Worm (Caenorhabditis elegans) whole organism, L1 larva: Measurements from ENCODE around the gene F08F3.6.

Experiments used
- C16A3.4 ChIP-seq: fragments of 150-350 bp; optimal IDR thresholded peaks from 2 replicates; lab custom pipeline; 2014; ENCODE audit warnings: missing biosample characterization, missing genetic modification characterization
- F16B12.6 ChIP-seq: fragments of 150-350 bp; optimal IDR thresholded peaks from 2 replicates; lab custom pipeline; 2014; ENCODE audit warnings: missing biosample characterization, missing genetic modification characterization
- Y116A8C.19 ChIP-seq: sonication (generic microtip); optimal IDR thresholded peaks from 2 replicates; lab custom pipeline; 2016; ENCODE audit warnings: missing compliant biosample characterization, missing genetic modification characterization, borderline replicate concordance
- alr-1 ChIP-seq: fragments of 200-800 bp; sonication (Bioruptor generic); optimal IDR thresholded peaks from 2 replicates; lab custom pipeline; 2018; ENCODE audit warnings: borderline replicate concordance, mild to moderate bottlenecking, missing genetic modification characterization, missing compliant biosample characterization
- aly-2 ChIP-seq: fragments of 150-350 bp; optimal IDR thresholded peaks from 2 replicates; lab custom pipeline; 2014; ENCODE audit warnings: missing biosample characterization, missing genetic modification characterization
- blmp-1 ChIP-seq: fragments of 150-350 bp; optimal IDR thresholded peaks from 2 replicates; lab custom pipeline; 2014; ENCODE audit warnings: missing biosample characterization, missing genetic modification characterization
- ceh-8 ChIP-seq: fragments of 200-800 bp; sonication (Bioruptor generic); optimal IDR thresholded peaks from 2 replicates; lab custom pipeline; 2018; ENCODE audit warnings: mild to moderate bottlenecking, missing genetic modification characterization, moderate library complexity, missing compliant biosample characterization
- dpl-1 ChIP-seq, 3 experiments: fragments of 150-350 bp in 2 of 3; sonication (generic microtip) in 1 of 3; optimal IDR thresholded peaks; 2 replicates each; lab custom pipeline; 2014 to 2017; ENCODE audit warnings: missing biosample characterization in 3 of 3, missing genetic modification characterization in 3 of 3, missing genetic modification reagents in 3 of 3
- dsc-1 ChIP-seq: sonication (generic microtip); optimal IDR thresholded peaks from 2 replicates; lab custom pipeline; 2016; ENCODE audit warnings: mild to moderate bottlenecking, missing genetic modification characterization, missing compliant biosample characterization
- efl-1 ChIP-seq, 4 experiments: fragments of 150-350 bp; optimal IDR thresholded peaks in 3 of 4; peaks in 1 of 4; 1 replicate in 1 of 4; 2 replicates in 3 of 4; lab custom pipeline; 2014; ENCODE audit warnings: missing biosample characterization in 2 of 4, missing genetic modification characterization in 2 of 4, missing genetic modification reagents in 2 of 4
- efl-3 ChIP-seq: fragments of 200-800 bp; sonication (Bioruptor generic); optimal IDR thresholded peaks from 2 replicates; lab custom pipeline; 2018; ENCODE audit warnings: mild to moderate bottlenecking, missing genetic modification characterization, missing compliant biosample characterization
- egl-13 ChIP-seq: sonication (generic microtip); optimal IDR thresholded peaks from 2 replicates; lab custom pipeline; 2016; ENCODE audit warnings: missing genotype, missing genetic modification reagents, missing genetic modification characterization, missing compliant biosample characterization
- elt-2 ChIP-seq: sonication (generic microtip); optimal IDR thresholded peaks from 2 replicates; lab custom pipeline; 2016; ENCODE audit warnings: missing genetic modification characterization, mild to moderate bottlenecking, inconsistent platforms, missing compliant biosample characterization, missing genetic modification reagents
- elt-3 ChIP-seq, 6 experiments: fragments of 150-350 bp in 1 of 6; sonication (generic microtip); optimal IDR thresholded peaks; 2 replicates each; lab custom pipeline; 2017 to 2018; ENCODE audit warnings: missing biosample characterization in 6 of 6, missing genetic modification characterization in 6 of 6, inconsistent platforms in 1 of 6
- fkh-4 ChIP-seq: sonication (generic microtip); optimal IDR thresholded peaks from 2 replicates; lab custom pipeline; 2016; ENCODE audit warnings: missing compliant biosample characterization, missing genetic modification characterization, borderline replicate concordance
- fkh-8 ChIP-seq: sonication (generic microtip); optimal IDR thresholded peaks from 2 replicates; lab custom pipeline; 2016; ENCODE audit warnings: mild to moderate bottlenecking, missing genetic modification characterization, missing compliant biosample characterization
- grh-1 ChIP-seq: fragments of 200-800 bp; sonication (Bioruptor generic); IDR thresholded peaks from 2 replicates; pipeline ENCODE4 v1.3.6; 2022; ENCODE audit warnings: missing genetic modification reagents, missing genetic modification characterization, missing compliant biosample characterization
- jun-1 ChIP-seq: fragments of 150-350 bp; optimal IDR thresholded peaks from 2 replicates; lab custom pipeline; 2014; ENCODE audit warnings: missing biosample characterization, missing genetic modification reagents, missing genetic modification characterization
- lin-13 ChIP-seq: fragments of 150-350 bp; optimal IDR thresholded peaks from 2 replicates; lab custom pipeline; 2014; ENCODE audit warnings: missing biosample characterization, missing genetic modification reagents, missing genetic modification characterization
- lin-14 ChIP-seq: fragments of 200-800 bp; sonication (Bioruptor generic); optimal IDR thresholded peaks from 2 replicates; lab custom pipeline; 2018; ENCODE audit warnings: mild to moderate bottlenecking, missing genetic modification characterization, moderate library complexity, missing compliant biosample characterization
- lin-15B ChIP-seq: fragments of 150-350 bp; sonication (generic microtip); optimal IDR thresholded peaks from 3 replicates; lab custom pipeline; 2014; ENCODE audit warnings: missing biosample characterization, missing genetic modification characterization
- lin-35 ChIP-seq, 2 experiments: fragments of 150-350 bp; optimal IDR thresholded peaks; 2 replicates each; lab custom pipeline; 2014; ENCODE audit warnings: missing biosample characterization in 2 of 2, missing genetic modification characterization in 2 of 2, missing genetic modification reagents in 2 of 2
- lir-3 ChIP-seq: sonication (generic microtip); optimal IDR thresholded peaks from 2 replicates; lab custom pipeline; 2016; ENCODE audit warnings: mild to moderate bottlenecking, missing genetic modification characterization, moderate library complexity, missing compliant biosample characterization; ENCODE audit not compliant: poor library complexity
- lsy-2 ChIP-seq, 2 experiments: fragments of 150-350 bp; optimal IDR thresholded peaks; 2 replicates each; lab custom pipeline; 2014; ENCODE audit warnings: missing biosample characterization in 2 of 2, missing genetic modification characterization in 2 of 2
- mab-9 ChIP-seq: fragments of 200-800 bp; sonication (Bioruptor generic); IDR thresholded peaks from 2 replicates; pipeline ENCODE4 v1.3.6; 2022; ENCODE audit warnings: missing genetic modification reagents, missing genetic modification characterization, missing compliant biosample characterization
- mdl-1 ChIP-seq, 2 experiments: fragments of 150-350 bp; optimal IDR thresholded peaks; 2 replicates each; lab custom pipeline; 2014 to 2017; ENCODE audit warnings: missing biosample characterization in 2 of 2, missing genetic modification characterization in 2 of 2, inconsistent platforms in 1 of 2
- nhr-11 ChIP-seq: fragments of 150-350 bp; optimal IDR thresholded peaks from 2 replicates; lab custom pipeline; 2014; ENCODE audit warnings: missing biosample characterization, missing genetic modification characterization
- nhr-19 ChIP-seq: fragments of 200-800 bp; sonication (Bioruptor generic); conservative IDR thresholded peaks from 2 replicates; pipeline ENCODE4 v1.3.6; 2022; ENCODE audit warnings: missing genetic modification characterization, missing compliant biosample characterization
- nhr-20 ChIP-seq: sonication (generic microtip); optimal IDR thresholded peaks from 2 replicates; lab custom pipeline; 2016; ENCODE audit warnings: mild to moderate bottlenecking, missing genetic modification characterization, missing compliant biosample characterization
- nhr-28 ChIP-seq: fragments of 150-350 bp; optimal IDR thresholded peaks from 2 replicates; lab custom pipeline; 2014; ENCODE audit warnings: missing biosample characterization, missing genetic modification characterization
- nhr-47 ChIP-seq: sonication (generic microtip); optimal IDR thresholded peaks from 2 replicates; lab custom pipeline; 2016; ENCODE audit warnings: mild to moderate bottlenecking, missing genetic modification characterization, moderate library complexity, missing compliant biosample characterization
- nhr-71 ChIP-seq: sonication (generic microtip); optimal IDR thresholded peaks from 2 replicates; lab custom pipeline; 2016; ENCODE audit warnings: mild to moderate bottlenecking, missing genetic modification characterization, moderate library complexity, missing compliant biosample characterization
- nhr-85 ChIP-seq: sonication (generic microtip); peaks from one replicate; lab custom pipeline; 2016; ENCODE audit warnings: missing genetic modification characterization, inconsistent platforms, missing compliant biosample characterization
- nhr-90 ChIP-seq: sonication (generic microtip); optimal IDR thresholded peaks from 2 replicates; lab custom pipeline; 2016; ENCODE audit warnings: mild to moderate bottlenecking, missing genetic modification characterization, missing compliant biosample characterization; ENCODE audit not compliant: poor library complexity
- pag-3 ChIP-seq: sonication (generic microtip); optimal IDR thresholded peaks from 2 replicates; lab custom pipeline; 2017; ENCODE audit warnings: missing genetic modification characterization, mild to moderate bottlenecking, missing compliant biosample characterization, antibody characterized with exemption, borderline replicate concordance; ENCODE audit not compliant: insufficient read depth
- pax-3 ChIP-seq: fragments of 200-800 bp; sonication (Bioruptor generic); optimal IDR thresholded peaks from 2 replicates; lab custom pipeline; 2018; ENCODE audit warnings: mild to moderate bottlenecking, missing genetic modification characterization, moderate library complexity, missing compliant biosample characterization
- snu-23 ChIP-seq: sonication (generic microtip); optimal IDR thresholded peaks from 2 replicates; lab custom pipeline; 2016; ENCODE audit warnings: missing genetic modification characterization, missing compliant biosample characterization
- sptf-1 ChIP-seq: fragments of 150-350 bp; optimal IDR thresholded peaks from 2 replicates; lab custom pipeline; 2014; ENCODE audit warnings: missing biosample characterization, missing genetic modification characterization
- sup-37 ChIP-seq: fragments of 200-800 bp; sonication (Bioruptor generic); optimal IDR thresholded peaks from 2 replicates; lab custom pipeline; 2018; ENCODE audit warnings: mild to moderate bottlenecking, missing genetic modification characterization, missing compliant biosample characterization
- swsn-7 ChIP-seq: sonication (generic microtip); optimal IDR thresholded peaks from 2 replicates; lab custom pipeline; 2016; ENCODE audit warnings: missing genetic modification characterization, missing compliant biosample characterization
- unc-86 ChIP-seq: sonication (generic microtip); optimal IDR thresholded peaks from 2 replicates; lab custom pipeline; 2016; ENCODE audit warnings: missing genetic modification characterization, missing compliant biosample characterization
- unc-98 ChIP-seq: fragments of 200-800 bp; sonication (Bioruptor generic); IDR thresholded peaks from 2 replicates; pipeline ENCODE4 v1.3.6; 2022; ENCODE audit warnings: missing genetic modification characterization, missing compliant biosample characterization
- vab-15 ChIP-seq: sonication (generic microtip); optimal IDR thresholded peaks from 2 replicates; lab custom pipeline; 2017; ENCODE audit warnings: missing genotype, mild to moderate bottlenecking, missing genetic modification characterization, missing compliant biosample characterization
- zag-1 ChIP-seq: fragments of 150-350 bp; optimal IDR thresholded peaks from 2 replicates; lab custom pipeline; 2014; ENCODE audit warnings: missing biosample characterization, missing genetic modification characterization

Gene F08F3.6

DNA sequence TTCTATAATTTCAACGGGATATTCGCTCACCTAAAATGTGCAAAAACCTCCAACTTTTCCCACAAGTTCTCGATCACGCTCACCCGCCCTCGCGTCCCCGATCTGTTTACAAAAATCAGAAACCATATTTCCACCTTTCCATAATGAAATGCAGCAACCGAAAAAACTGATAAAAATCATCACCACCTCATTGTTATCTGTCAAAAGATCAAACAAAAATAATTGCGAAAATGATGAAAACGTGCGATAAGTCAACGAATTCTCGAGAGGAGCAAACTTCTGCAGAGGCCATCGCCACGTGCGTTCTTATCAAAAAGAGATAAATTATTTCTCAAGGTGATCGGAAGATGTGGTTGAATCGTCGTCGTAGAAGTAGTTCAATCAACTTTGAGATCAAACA, 5.1 kb upstream of the F08F3.6 start (continued):
- TF ChIP-seq elt-2 (peak; percentile 89), lin-35 (GFP tag; optimal IDR thresholded peaks at IDR 0.05; lab: Kevin White, UChicago) (peak in 1 of 2 experiments; percentile 44), C16A3.4 (tag; lab: Kevin White, UChicago) (peak; percentile 14), nhr-90 (tag; lab: Kevin White, UChicago) (peak; percentile 78), mdl-1 (tag; optimal IDR thresholded peaks at IDR 0.05; lab: Kevin White, UChicago) (peak in 1 of 2 experiments; percentile 78), unc-86 (tag; lab: Kevin White, UChicago) (no peak), ceh-8 (GFP tag; lab: Kevin White, UChicago) (no peak), lin-14 (peak; percentile 87), elt-3 (tag; optimal IDR thresholded peaks at IDR 0.05; lab: Kevin White, UChicago) (peak; percentile 62 to 96 (median 86)), nhr-85 (tag; lab: Kevin White, UChicago) (peak; percentile 99), efl-1 (optimal IDR thresholded peaks at IDR 0.05; lab: Kevin White, UChicago) (peak in 1 of 2 experiments; percentile 5), efl-1 (GFP tag; optimal IDR thresholded peaks at IDR 0.05 in 1 of 2; lab: Kevin White, UChicago) (peak in 1 of 2 experiments; percentile 73)

ce11 chrV:5423120-5423519, 3.3 kb upstream of the F08F3.6 start, which contains the start of gene cyp-14A5:
Gene cyp-14A5 (minus strand): TSS chrV:5423282.
- peak in 2 of 6 experiments; percentile 17 to 34 for TF ChIP-seq elt-3 (tag; optimal IDR thresholded peaks at IDR 0.05; lab: Kevin White, UChicago)
- no peak for TF ChIP-seq swsn-7
- TF ChIP-seq blmp-1 (tag; lab: Kevin White, UChicago): peak; percentile 43
- no peak for TF ChIP-seq lir-3 (tag; lab: Kevin White, UChicago)
- no peak for TF ChIP-seq jun-1 (tag; lab: Kevin White, UChicago)

DNA sequence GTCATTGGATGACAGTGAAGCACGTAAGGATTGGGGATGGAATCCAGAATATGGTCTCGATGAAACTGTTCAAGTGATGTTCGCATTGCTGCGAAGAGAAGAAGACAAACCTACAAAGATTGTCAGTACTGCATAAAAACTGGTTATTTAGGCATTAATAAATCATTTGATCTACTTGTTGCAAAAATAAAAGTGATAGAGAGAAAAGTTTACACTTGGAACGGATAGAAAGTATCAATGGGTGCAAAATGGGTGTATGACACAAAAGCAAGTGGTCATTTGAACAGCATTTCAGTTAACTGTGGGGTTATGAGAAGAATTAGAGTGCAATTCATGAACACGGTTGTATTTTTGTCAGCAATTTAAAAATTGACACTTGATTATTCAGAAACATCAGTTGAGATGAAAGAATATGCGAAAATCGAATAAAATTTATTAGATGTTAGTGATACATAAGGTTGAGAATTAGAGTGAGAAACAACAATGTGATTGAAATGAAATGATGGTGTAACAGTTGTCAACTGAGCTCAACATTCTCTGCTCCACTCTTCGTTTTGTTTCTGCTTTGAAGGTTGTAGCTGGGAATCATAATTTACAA, 7.0 kb downstream of the F08F3.6 start, which contains the start of gene F08F3.10:
F08F3.10 (plus strand) TSS at position 548 of the 598 bp plus-strand sequence.
- no peak for TF ChIP-seq unc-98 (GFP tag; lab: Robert Waterston, UW)
- TF ChIP-seq dpl-1 (GFP tag; optimal IDR thresholded peaks at IDR 0.05; lab: Kevin White, UChicago): no peak
- no peak for TF ChIP-seq aly-2 (tag; lab: Kevin White, UChicago)
- no peak for TF ChIP-seq snu-23 (GFP tag; lab: Kevin White, UChicago)
- TF ChIP-seq pax-3 (tag; lab: Kevin White, UChicago): no peak
- TF ChIP-seq efl-3 (GFP tag; lab: Kevin White, UChicago): no peak
- TF ChIP-seq Y116A8C.19: no peak
- TF ChIP-seq vab-15 (tag; lab: Kevin White, UChicago): no peak
- TF ChIP-seq lsy-2 (tag; optimal IDR thresholded peaks at IDR 0.05; lab: Kevin White, UChicago): peak in 1 of 2 experiments; percentile 7
- no peak for TF ChIP-seq nhr-28 (tag; lab: Kevin White, UChicago)
- peak; percentile 27; the same call in 1 of the 2 replicates for TF ChIP-seq grh-1 (GFP tag; lab: Robert Waterston, UW)
- peak; percentile 79 for TF ChIP-seq nhr-85 (tag; lab: Kevin White, UChicago)
- TF ChIP-seq F16B12.6 (tag; lab: Kevin White, UChicago): no peak
- no peak for TF ChIP-seq dsc-1 (tag; lab: Kevin White, UChicago)
- TF ChIP-seq lin-15B: no peak
- TF ChIP-seq efl-1 (optimal IDR thresholded peaks at IDR 0.05; lab: Kevin White, UChicago): no peak
- peak in 1 of 2 experiments; percentile 61 for TF ChIP-seq efl-1 (GFP tag; optimal IDR thresholded peaks at IDR 0.05 in 1 of 2; lab: Kevin White, UChicago)
- TF ChIP-seq sup-37 (GFP tag; lab: Kevin White, UChicago): no peak
- TF ChIP-seq fkh-8 (tag; lab: Kevin White, UChicago): no peak
- no peak for TF ChIP-seq nhr-11
- no peak for TF ChIP-seq sptf-1 (tag; lab: Kevin White, UChicago)
- peak; percentile 41 for TF ChIP-seq blmp-1 (tag; lab: Kevin White, UChicago)
- TF ChIP-seq lin-35 (GFP tag; optimal IDR thresholded peaks at IDR 0.05; lab: Kevin White, UChicago): peak in 1 of 2 experiments; percentile 13
- no peak for TF ChIP-seq nhr-19 (GFP tag; lab: Robert Waterston, UW)
- TF ChIP-seq nhr-71 (tag; lab: Kevin White, UChicago): peak; percentile 16
- no peak for TF ChIP-seq unc-86 (tag; lab: Kevin White, UChicago)
- TF ChIP-seq mab-9 (GFP tag; lab: Robert Waterston, UW): no peak
- TF ChIP-seq pag-3 (tag; lab: Kevin White, UChicago): no peak
- TF ChIP-seq C16A3.4 (tag; lab: Kevin White, UChicago): no peak
- TF ChIP-seq nhr-47 (tag; lab: Kevin White, UChicago): no peak
- TF ChIP-seq nhr-20 (tag; lab: Kevin White, UChicago): peak; percentile 41
- no peak for TF ChIP-seq egl-13
- TF ChIP-seq zag-1: no peak
- peak; percentile 7 for TF ChIP-seq nhr-90 (tag; lab: Kevin White, UChicago)
- no peak for TF ChIP-seq lin-13
- TF ChIP-seq elt-3 (tag; optimal IDR thresholded peaks at IDR 0.05; lab: Kevin White, UChicago): peak in 1 of 6 experiments; percentile 32
- TF ChIP-seq fkh-4 (tag; lab: Kevin White, UChicago): no peak
- TF ChIP-seq alr-1: no peak
